Fruit fly (Drosophila melanogaster) whole organism, embryonic: ENCODE results near the gene CG4586.
A peak's percentile ranks its signal among the peaks of the same experiment; 100 is the strongest.

ENCODE experiments used
- Asciz ChIP-seq: fragments of 200-800 bp; sonication (Bioruptor generic); optimal IDR thresholded peaks from 2 replicates; lab custom pipeline; 2017; ENCODE audit warnings: missing biosample characterization, mild to moderate bottlenecking, missing genetic modification characterization, missing genetic modification reagents
- C15 ChIP-seq: fragments of 200-800 bp; sonication (Bioruptor generic); IDR thresholded peaks from 3 replicates; pipeline ENCODE4 v1.3.6; 2022; ENCODE audit warnings: missing biosample characterization, missing genetic modification characterization
- CG10462 ChIP-seq: fragments of 200-800 bp; sonication (Bioruptor generic); optimal IDR thresholded peaks from 2 replicates; lab custom pipeline; 2016; ENCODE audit warnings: missing biosample characterization, missing genetic modification characterization
- CG10543 ChIP-seq: fragments of 200-800 bp; sonication (Bioruptor generic); optimal IDR thresholded peaks from 3 replicates; lab custom pipeline; 2017; ENCODE audit warnings: missing biosample characterization, mild to moderate bottlenecking, missing genetic modification characterization, moderate library complexity
- CG12071 ChIP-seq: fragments of 200-800 bp; sonication (Bioruptor generic); optimal IDR thresholded peaks from 3 replicates; lab custom pipeline; 2018; ENCODE audit warnings: missing biosample characterization, mild to moderate bottlenecking, missing genetic modification characterization
- CG14050 ChIP-seq: fragments of 200-800 bp; sonication (Bioruptor generic); IDR thresholded peaks from 3 replicates; pipeline ENCODE4 v1.3.6; 2022; ENCODE audit warnings: missing biosample characterization, missing genetic modification characterization
- CG14667 ChIP-seq: fragments of 200-800 bp; sonication (Bioruptor generic); IDR thresholded peaks from 2 replicates; pipeline ENCODE4 v1.3.6; 2022; ENCODE audit warnings: missing biosample characterization, missing genetic modification characterization
- CG1603 ChIP-seq: fragments of 200-800 bp; sonication (Bioruptor generic); optimal IDR thresholded peaks from 2 replicates; lab custom pipeline; 2019; ENCODE audit warnings: missing biosample characterization, mild to moderate bottlenecking, missing genetic modification characterization, moderate library complexity
- CG17385 ChIP-seq: fragments of 200-800 bp; sonication (Bioruptor generic); optimal IDR thresholded peaks from 3 replicates; lab custom pipeline; 2018; ENCODE audit warnings: missing biosample characterization, mild to moderate bottlenecking, missing genetic modification characterization
- CG17829 ChIP-seq: fragments of 200-800 bp; optimal IDR thresholded peaks from 2 replicates; lab custom pipeline; 2019; ENCODE audit warnings: missing biosample characterization, mild to moderate bottlenecking, missing genetic modification characterization, moderate library complexity
- CG2199 ChIP-seq: fragments of 200-800 bp; sonication (Bioruptor generic); IDR thresholded peaks from 3 replicates; pipeline ENCODE4 v1.3.6; 2022; ENCODE audit warnings: missing biosample characterization, missing genetic modification characterization
- CG2202 ChIP-seq: fragments of 200-800 bp; sonication (Bioruptor generic); optimal IDR thresholded peaks from 2 replicates; lab custom pipeline; 2018; ENCODE audit warnings: missing biosample characterization, mild to moderate bottlenecking, missing genetic modification characterization
- CG3847 ChIP-seq: fragments of 200-800 bp; sonication (Bioruptor generic); IDR thresholded peaks from 2 replicates; pipeline ENCODE4 v1.3.6; 2022; ENCODE audit warnings: missing biosample characterization, missing genetic modification characterization
- CG4404 ChIP-seq: fragments of 200-800 bp; sonication (Bioruptor generic); IDR thresholded peaks from 2 replicates; pipeline ENCODE4 v1.3.6; 2022; ENCODE audit warnings: missing biosample characterization, missing genetic modification characterization
- CG4424 ChIP-seq: fragments of 200-800 bp; sonication (Bioruptor generic); optimal IDR thresholded peaks from 3 replicates; lab custom pipeline; 2016; ENCODE audit warnings: missing biosample characterization, missing genetic modification characterization
- CG6272 ChIP-seq: fragments of 200-800 bp; sonication (Bioruptor generic); IDR thresholded peaks from 2 replicates; pipeline ENCODE4 v1.3.6; 2022; ENCODE audit warnings: missing biosample characterization, missing genetic modification characterization
- CG7928 ChIP-seq: fragments of 200-800 bp; sonication (Bioruptor generic); optimal IDR thresholded peaks from 2 replicates; lab custom pipeline; 2017; ENCODE audit warnings: missing biosample characterization, mild to moderate bottlenecking, missing genetic modification characterization
- CG9215 ChIP-seq: fragments of 200-800 bp; sonication (Bioruptor generic); IDR thresholded peaks from 2 replicates; pipeline ENCODE4 v1.3.6; 2022; ENCODE audit warnings: missing biosample characterization, missing genetic modification characterization
- CG9876 ChIP-seq: fragments of 200-800 bp; sonication (Bioruptor generic); optimal IDR thresholded peaks from 2 replicates; lab custom pipeline; 2016; ENCODE audit warnings: missing biosample characterization, missing genetic modification characterization
- Camta ChIP-seq: fragments of 200-800 bp; sonication (Bioruptor generic); optimal IDR thresholded peaks from 2 replicates; lab custom pipeline; 2016; ENCODE audit warnings: missing biosample characterization, missing genetic modification characterization
- CkIIα-i1 ChIP-seq: fragments of 200-800 bp; sonication (Bioruptor generic); IDR thresholded peaks from 2 replicates; pipeline ENCODE4 v1.3.6; 2022; ENCODE audit warnings: missing biosample characterization, missing genetic modification characterization
- D19A ChIP-seq: fragments of 200-800 bp; optimal IDR thresholded peaks from 3 replicates; lab custom pipeline; 2019; ENCODE audit warnings: missing biosample characterization, mild to moderate bottlenecking, missing genetic modification characterization, moderate library complexity
- D19B ChIP-seq: fragments of 200-800 bp; sonication (Bioruptor generic); optimal IDR thresholded peaks from 2 replicates; lab custom pipeline; 2017; ENCODE audit warnings: missing biosample characterization, mild to moderate bottlenecking, missing genetic modification characterization
- HHEX ChIP-seq: fragments of 200-800 bp; sonication (Bioruptor generic); optimal IDR thresholded peaks from 3 replicates; lab custom pipeline; 2017; ENCODE audit warnings: missing biosample characterization, mild to moderate bottlenecking, missing genetic modification characterization, missing genetic modification reagents
- HLHmδ ChIP-seq: fragments of 200-800 bp; sonication (Bioruptor generic); optimal IDR thresholded peaks from 2 replicates; lab custom pipeline; 2018; ENCODE audit warnings: missing biosample characterization, mild to moderate bottlenecking, missing genetic modification characterization, moderate library complexity
- Hmr ChIP-seq: fragments of 200-800 bp; sonication (Bioruptor generic); optimal IDR thresholded peaks from 3 replicates; lab custom pipeline; 2017; ENCODE audit warnings: mild to moderate bottlenecking, missing biosample characterization, missing genetic modification reagents, missing genetic modification characterization
- Hmx ChIP-seq: fragments of 200-800 bp; sonication (Bioruptor generic); optimal IDR thresholded peaks from 2 replicates; lab custom pipeline; 2016; ENCODE audit warnings: missing biosample characterization, missing genetic modification characterization
- Lhr ChIP-seq: fragments of 200-800 bp; sonication (Bioruptor generic); optimal IDR thresholded peaks from 3 replicates; lab custom pipeline; 2017; ENCODE audit warnings: mild to moderate bottlenecking, missing biosample characterization, missing genetic modification reagents, missing genetic modification characterization
- Mrtf ChIP-seq: fragments of 200-800 bp; sonication (Bioruptor generic); IDR thresholded peaks from 3 replicates; pipeline ENCODE4 v1.3.6; 2022; ENCODE audit warnings: missing biosample characterization, missing genetic modification characterization
- NFAT ChIP-seq: fragments of 200-800 bp; sonication (Bioruptor generic); IDR thresholded peaks from 2 replicates; pipeline ENCODE4 v1.3.6; 2022; ENCODE audit warnings: missing biosample characterization, missing genetic modification characterization
- Neu2 ChIP-seq: fragments of 200-800 bp; sonication (Bioruptor generic); optimal IDR thresholded peaks from 3 replicates; lab custom pipeline; 2016; ENCODE audit warnings: missing biosample characterization, missing genetic modification characterization, borderline replicate concordance
- cad ChIP-seq: fragments of >200 bp; optimal IDR thresholded peaks from 2 replicates; lab custom pipeline; 2017; ENCODE audit warnings: missing biosample characterization, missing genetic modification characterization
- cwo ChIP-seq: fragments of 200-800 bp; sonication (Bioruptor generic); optimal IDR thresholded peaks from 3 replicates; lab custom pipeline; 2017; ENCODE audit warnings: missing biosample characterization, missing genetic modification characterization, mild to moderate bottlenecking, moderate library complexity, missing genetic modification reagents
- dimm ChIP-seq: fragments of 200-800 bp; sonication (Bioruptor generic); IDR thresholded peaks from 2 replicates; pipeline ENCODE4 v1.3.6; 2022; ENCODE audit warnings: missing biosample characterization, missing genetic modification characterization
- dm ChIP-seq: fragments of 200-800 bp; sonication (Bioruptor generic); optimal IDR thresholded peaks from 3 replicates; lab custom pipeline; 2016; ENCODE audit warnings: missing biosample characterization, missing genetic modification characterization
- dysf ChIP-seq: fragments of 200-800 bp; sonication (Bioruptor generic); IDR thresholded peaks from 3 replicates; pipeline ENCODE4 v1.3.6; 2022; ENCODE audit warnings: missing biosample characterization, missing genetic modification characterization
- ems ChIP-seq: fragments of 200-800 bp; sonication (Bioruptor generic); optimal IDR thresholded peaks from 3 replicates; lab custom pipeline; 2016; ENCODE audit warnings: missing biosample characterization, missing genetic modification characterization
- gem ChIP-seq: fragments of 200-800 bp; sonication (Bioruptor generic); optimal IDR thresholded peaks from 2 replicates; lab custom pipeline; 2019; ENCODE audit warnings: missing biosample characterization, mild to moderate bottlenecking, missing genetic modification characterization, moderate library complexity
- h ChIP-seq: fragments of >200 bp; optimal IDR thresholded peaks from 2 replicates; lab custom pipeline; 2017
- hbn ChIP-seq: fragments of 200-800 bp; sonication (Bioruptor generic); IDR thresholded peaks from 2 replicates; pipeline ENCODE4 v1.3.6; 2022; ENCODE audit warnings: missing biosample characterization, missing genetic modification characterization; ENCODE audit not compliant: partially characterized antibody
- inv ChIP-seq: fragments of 200-800 bp; sonication (Bioruptor generic); IDR thresholded peaks from 2 replicates; pipeline ENCODE4 v1.3.6; 2022; ENCODE audit warnings: missing biosample characterization, missing genetic modification characterization; ENCODE audit not compliant: partially characterized antibody
- kay ChIP-seq: fragments of 200-800 bp; sonication (Bioruptor generic); optimal IDR thresholded peaks from 2 replicates; lab custom pipeline; 2016; ENCODE audit warnings: missing biosample characterization, missing genetic modification characterization
- klu ChIP-seq: fragments of 200-800 bp; sonication (Bioruptor generic); IDR thresholded peaks from 2 replicates; pipeline ENCODE4 v1.3.6; 2022; ENCODE audit warnings: missing biosample characterization, missing genetic modification characterization
- nerfin-2 ChIP-seq: fragments of 200-800 bp; sonication (Bioruptor generic); IDR thresholded peaks from 2 replicates; pipeline ENCODE4 v1.3.6; 2022; ENCODE audit warnings: missing biosample characterization, missing genetic modification characterization; ENCODE audit not compliant: partially characterized antibody
- nom ChIP-seq: fragments of 200-800 bp; sonication (Bioruptor generic); optimal IDR thresholded peaks from 2 replicates; lab custom pipeline; 2017; ENCODE audit warnings: missing biosample characterization, missing genetic modification characterization, mild to moderate bottlenecking, moderate library complexity, missing genetic modification reagents
- pan ChIP-seq, 4 experiments: fragments of >200 bp in 3 of 4; fragments of 200-800 bp in 1 of 4; sonication (Bioruptor generic) in 1 of 4; optimal IDR thresholded peaks in 3 of 4; IDR thresholded peaks in 1 of 4; 2 replicates each; pipeline versions ENCODE4 v1.3.6 to Lab custom; 2017 to 2022; ENCODE audit warnings: missing biosample characterization in 2 of 4, missing genetic modification characterization in 2 of 4, mixed read lengths in 1 of 4
- pros ChIP-seq: fragments of 200-800 bp; sonication (Bioruptor generic); optimal IDR thresholded peaks from 3 replicates; lab custom pipeline; 2019; ENCODE audit warnings: missing biosample characterization, mild to moderate bottlenecking, missing genetic modification characterization, moderate library complexity
- sc ChIP-seq, 3 experiments: fragments of >200 bp in 2 of 3; fragments of 200-800 bp in 1 of 3; sonication (Bioruptor generic) in 1 of 3; optimal IDR thresholded peaks; 2 replicates in 2 of 3; 3 replicates in 1 of 3; lab custom pipeline; 2017; ENCODE audit warnings: mild to moderate bottlenecking in 1 of 3, missing biosample characterization in 1 of 3, missing genetic modification characterization in 1 of 3, missing genetic modification reagents in 1 of 3
- toy ChIP-seq: fragments of 200-800 bp; sonication (Bioruptor generic); IDR thresholded peaks from 2 replicates; pipeline ENCODE4 v1.3.6; 2022; ENCODE audit warnings: missing biosample characterization, missing genetic modification characterization
- zf30C ChIP-seq: fragments of 200-800 bp; sonication (Bioruptor generic); optimal IDR thresholded peaks from 3 replicates; lab custom pipeline; 2018; ENCODE audit warnings: missing biosample characterization, mild to moderate bottlenecking, missing genetic modification characterization

Gene CG4586

dm6 chrX:6998492-6998852 lies 28.8 kb downstream of the CG4586 start, which contains the start of gene Inx2 (continued):
- TF ChIP-seq ems (GFP tag; lab: Kevin White, UChicago) (no peak), Asciz (GFP tag; lab: Kevin White, UChicago) (peak; percentile 41), nom (GFP tag; lab: Kevin White, UChicago) (peak; percentile 77), gem (no peak), CG17385 (GFP tag; lab: Kevin White, UChicago) (peak; percentile 48), CG10543 (GFP tag; lab: Kevin White, UChicago) (peak; percentile 82), D19B (no peak), CG9215 (GFP tag; lab: Robert Waterston, UW) (no peak), CG6272 (GFP tag; lab: Robert Waterston, UW) (no peak), HHEX (GFP tag; lab: Kevin White, UChicago) (peak; percentile 54), CG9876 (no peak), dimm (GFP tag; lab: Robert Waterston, UW) (no peak), pan (optimal IDR thresholded peaks at IDR 0.05; lab: Kevin White, UChicago) (no peak), pan (GFP tag; optimal IDR thresholded peaks at IDR 0.05 in 1 of 2, IDR thresholded peaks at IDR 0.05 in 1 of 2) (peak in 1 of 2 experiments; percentile 20), toy (GFP tag; lab: Robert Waterston, UW) (no peak), kay (no peak), dysf (GFP tag; lab: Robert Waterston, UW) (peak; percentile 26; the same call in 1 of the 3 replicates), inv (0 out of 2 replicates have a peak, but pooled peaks have one; percentile 12), pros (peak; percentile 90), zf30C (GFP tag; lab: Kevin White, UChicago) (no peak), nerfin-2 (GFP tag; lab: Robert Waterston, UW) (no peak), Neu2 (GFP tag; lab: Kevin White, UChicago) (no peak), cwo (GFP tag; lab: Kevin White, UChicago) (peak; percentile 38), sc (optimal IDR thresholded peaks at IDR 0.05; lab: Kevin White, UChicago) (no peak), sc (GFP tag; optimal IDR thresholded peaks at IDR 0.05; lab: Kevin White, UChicago) (no peak), CkIIα-i1 (GFP tag; lab: Robert Waterston, UW) (no peak), CG2202 (tag; lab: Kevin White, UChicago) (no peak), CG4424 (GFP tag; lab: Kevin White, UChicago) (no peak), CG17829 (tag; lab: Kevin White, UChicago) (peak; percentile 53), h (no peak), Camta (GFP tag; lab: Kevin White, UChicago) (no peak), CG7928 (GFP tag; lab: Kevin White, UChicago) (no peak), C15 (no peak), klu (GFP tag; lab: Robert Waterston, UW) (no peak), CG14667 (no peak), CG3847 (GFP tag; lab: Robert Waterston, UW) (no peak), HLHmδ (peak; percentile 38), hbn (GFP tag; lab: Robert Waterston, UW) (0 out of 2 replicates have a peak, but pooled peaks have one; percentile 16), D19A (no peak), Mrtf (GFP tag; lab: Robert Waterston, UW) (no peak), CG4404 (no peak), cad (no peak), Hmr (GFP tag; lab: Kevin White, UChicago) (peak; percentile 30), dm (GFP tag; lab: Kevin White, UChicago) (no peak), CG12071 (peak; percentile 31), Hmx (GFP tag; lab: Kevin White, UChicago) (no peak), CG2199 (peak; percentile 79), CG14050 (no peak; the same call in 2 of the 3 replicates), CG1603 (no peak), Lhr (no peak), CG10462 (GFP tag; lab: Kevin White, UChicago) (no peak), NFAT (GFP tag; lab: Robert Waterston, UW) (peak; percentile 56; the same call in 1 of the 2 replicates)
